In genomic region chr3R:21863817-21864384, dm6 we compare ENCODE assay signal across 1 fruit fly cellular context.
TF ChIP-seq lines count a peak whose summit lies in the region.

No protein-coding gene starts in this region.

TF ChIP-seq in whole organism, embryonic, 481 proteins besides CTCF, POLR2A, EP300 and RAD21 (continued from another document and continues in another):
- no peak for TF ChIP-seq Myb (GFP tag; optimal IDR thresholded peaks at IDR 0.05; lab: Kevin White, UChicago)
- TF ChIP-seq NC2α (GFP tag; optimal IDR thresholded peaks at IDR 0.05; lab: Kevin White, UChicago), result no peak
- no peak for TF ChIP-seq CG16815 (GFP tag; optimal IDR thresholded peaks at IDR 0.05; lab: Kevin White, UChicago)
- no peak for TF ChIP-seq CG8924 (tag; optimal IDR thresholded peaks at IDR 0.05; lab: Kevin White, UChicago)
- TF ChIP-seq al (GFP tag; IDR thresholded peaks at IDR 0.05; lab: Robert Waterston, UW), result no peak
- no peak for TF ChIP-seq peb (GFP tag; IDR thresholded peaks at IDR 0.05; lab: Robert Waterston, UW)
- TF ChIP-seq Sox102F (GFP tag; optimal IDR thresholded peaks at IDR 0.05; lab: Kevin White, UChicago), result peak; percentile 57
- 0 out of 2 replicates have a peak, but pooled peaks have one; percentile 7 for TF ChIP-seq Rfx (GFP tag; IDR thresholded peaks at IDR 0.05; lab: Robert Waterston, UW)
- no peak for TF ChIP-seq nom (GFP tag; optimal IDR thresholded peaks at IDR 0.05; lab: Kevin White, UChicago)
- no peak for TF ChIP-seq CG16863 (GFP tag; optimal IDR thresholded peaks at IDR 0.05; lab: Kevin White, UChicago)
- TF ChIP-seq CrebB (tag; optimal IDR thresholded peaks at IDR 0.05; lab: Kevin White, UChicago), result no peak
- TF ChIP-seq CG4424 (GFP tag; optimal IDR thresholded peaks at IDR 0.05; lab: Kevin White, UChicago), result no peak
- TF ChIP-seq emc (GFP tag; optimal IDR thresholded peaks at IDR 0.05; lab: Kevin White, UChicago), result no peak
- no peak for TF ChIP-seq bab2 (GFP tag; optimal IDR thresholded peaks at IDR 0.05; lab: Kevin White, UChicago)
- no peak for TF ChIP-seq dysf (GFP tag; IDR thresholded peaks at IDR 0.05; lab: Robert Waterston, UW)
- TF ChIP-seq ash1 (GFP tag; optimal IDR thresholded peaks at IDR 0.05; lab: Kevin White, UChicago), result no peak
- no peak for TF ChIP-seq CG2199 (GFP tag; IDR thresholded peaks at IDR 0.05; lab: Robert Waterston, UW)
- no peak for TF ChIP-seq vvl (GFP tag; IDR thresholded peaks at IDR 0.05; lab: Robert Waterston, UW)
- TF ChIP-seq CG6654 (GFP tag; optimal IDR thresholded peaks at IDR 0.05; lab: Kevin White, UChicago), result no peak
- no peak for TF ChIP-seq CG8089 (GFP tag; optimal IDR thresholded peaks at IDR 0.05; lab: Kevin White, UChicago)
- no peak for TF ChIP-seq B-H2 (GFP tag; optimal IDR thresholded peaks at IDR 0.05; lab: Kevin White, UChicago)
- no peak for TF ChIP-seq dmrt11E (tag; optimal IDR thresholded peaks at IDR 0.05; lab: Kevin White, UChicago)
- peak; percentile 30; the same call in 1 of the 3 replicates for TF ChIP-seq tgo (GFP tag; IDR thresholded peaks at IDR 0.05; lab: Robert Waterston, UW)
- TF ChIP-seq gem (tag; optimal IDR thresholded peaks at IDR 0.05; lab: Kevin White, UChicago), result peak; percentile 24
- 0 out of 2 replicates have a peak, but pooled peaks have one; percentile 35 for TF ChIP-seq Xrp1 (GFP tag; IDR thresholded peaks at IDR 0.05; lab: Robert Waterston, UW)
- no peak for TF ChIP-seq cato (GFP tag; optimal IDR thresholded peaks at IDR 0.05; lab: Kevin White, UChicago; ENCODE audit: borderline replicate concordance)
- no peak for TF ChIP-seq hkb (optimal IDR thresholded peaks at IDR 0.05; lab: Kevin White, UChicago)
- peak; percentile 20; the same call in 1 of the 2 replicates for TF ChIP-seq hkb (GFP tag; IDR thresholded peaks at IDR 0.05; lab: Robert Waterston, UW)
- no peak for TF ChIP-seq Gsc (GFP tag; IDR thresholded peaks at IDR 0.05; lab: Robert Waterston, UW)
- no peak for TF ChIP-seq CG8290 (GFP tag; optimal IDR thresholded peaks at IDR 0.05; lab: Kevin White, UChicago)
- TF ChIP-seq CG8290 (tag; optimal IDR thresholded peaks at IDR 0.05; lab: Kevin White, UChicago), result no peak
- no peak for TF ChIP-seq CG11696 (GFP tag; IDR thresholded peaks at IDR 0.05; lab: Robert Waterston, UW)
- TF ChIP-seq chm (GFP tag; IDR thresholded peaks at IDR 0.05; lab: Robert Waterston, UW), result no peak
- TF ChIP-seq dati (GFP tag; IDR thresholded peaks at IDR 0.05; lab: Robert Waterston, UW), result no peak
- no peak for TF ChIP-seq Meics (GFP tag; optimal IDR thresholded peaks at IDR 0.05; lab: Kevin White, UChicago)
- TF ChIP-seq CG11456 (GFP tag; IDR thresholded peaks at IDR 0.05; lab: Robert Waterston, UW), result no peak
- no peak for TF ChIP-seq CG11723 (GFP tag; optimal IDR thresholded peaks at IDR 0.05; lab: Kevin White, UChicago)
- no peak for TF ChIP-seq wdn (GFP tag; IDR thresholded peaks at IDR 0.05; lab: Robert Waterston, UW)
- TF ChIP-seq D19B (GFP tag; optimal IDR thresholded peaks at IDR 0.05; lab: Kevin White, UChicago), result no peak
- TF ChIP-seq Six4 (GFP tag; optimal IDR thresholded peaks at IDR 0.05; lab: Kevin White, UChicago), result no peak
- TF ChIP-seq CG12769 (tag; optimal IDR thresholded peaks at IDR 0.05; lab: Kevin White, UChicago), result no peak
- no peak for TF ChIP-seq prd (optimal IDR thresholded peaks at IDR 0.05; lab: Kevin White, UChicago)
- TF ChIP-seq prd (GFP tag; IDR thresholded peaks at IDR 0.05; lab: Robert Waterston, UW), result no peak
- no peak for TF ChIP-seq CG5180 (GFP tag; optimal IDR thresholded peaks at IDR 0.05; lab: Kevin White, UChicago)
- TF ChIP-seq CG1602 (GFP tag; optimal IDR thresholded peaks at IDR 0.05; lab: Kevin White, UChicago), result no peak
- TF ChIP-seq CG17829 (tag; optimal IDR thresholded peaks at IDR 0.05; lab: Kevin White, UChicago), result peak; percentile 4
- no peak for TF ChIP-seq CG7963 (GFP tag; IDR thresholded peaks at IDR 0.05; lab: Robert Waterston, UW; ENCODE audit: partially characterized antibody)
- TF ChIP-seq CG18262 (tag; optimal IDR thresholded peaks at IDR 0.05; lab: Kevin White, UChicago), result peak; percentile 28
- TF ChIP-seq CG17912 (GFP tag; optimal IDR thresholded peaks at IDR 0.05; lab: Kevin White, UChicago), result no peak
- TF ChIP-seq Jarid2 (GFP tag; optimal IDR thresholded peaks at IDR 0.05; lab: Kevin White, UChicago), result no peak
- TF ChIP-seq Hey (tag; optimal IDR thresholded peaks at IDR 0.05; lab: Kevin White, UChicago), result no peak
- no peak for TF ChIP-seq jigr1 (GFP tag; IDR thresholded peaks at IDR 0.05; lab: Robert Waterston, UW)
- no peak for TF ChIP-seq Max (GFP tag; optimal IDR thresholded peaks at IDR 0.05; lab: Kevin White, UChicago)
- no peak for TF ChIP-seq Atf6 (GFP tag; IDR thresholded peaks at IDR 0.05; lab: Robert Waterston, UW)
- TF ChIP-seq CG13894 (tag; optimal IDR thresholded peaks at IDR 0.05; lab: Kevin White, UChicago), result no peak
- TF ChIP-seq pb (GFP tag; optimal IDR thresholded peaks at IDR 0.05; lab: Kevin White, UChicago), result no peak
- TF ChIP-seq Fer2 (tag; optimal IDR thresholded peaks at IDR 0.05; lab: Kevin White, UChicago), result no peak
- no peak for TF ChIP-seq Scr (GFP tag; IDR thresholded peaks at IDR 0.05; lab: Robert Waterston, UW; ENCODE audit: partially characterized antibody)
- TF ChIP-seq sr (GFP tag; IDR thresholded peaks at IDR 0.05; lab: Robert Waterston, UW), result no peak
- TF ChIP-seq CG10431 (GFP tag; optimal IDR thresholded peaks at IDR 0.05; lab: Kevin White, UChicago), result no peak
- no peak for TF ChIP-seq CG10565 (GFP tag; optimal IDR thresholded peaks at IDR 0.05; lab: Kevin White, UChicago)
- TF ChIP-seq Ravus (GFP tag; IDR thresholded peaks at IDR 0.05; lab: Robert Waterston, UW), result no peak
- no peak for TF ChIP-seq da (GFP tag; optimal IDR thresholded peaks at IDR 0.05; lab: Kevin White, UChicago)
- TF ChIP-seq exex (tag; optimal IDR thresholded peaks at IDR 0.05; lab: Kevin White, UChicago), result no peak
- no peak for TF ChIP-seq CG11085 (GFP tag; IDR thresholded peaks at IDR 0.05; lab: Robert Waterston, UW)
- TF ChIP-seq BtbVII (GFP tag; optimal IDR thresholded peaks at IDR 0.05; lab: Kevin White, UChicago), result no peak
- TF ChIP-seq CG9817 (tag; optimal IDR thresholded peaks at IDR 0.05; lab: Kevin White, UChicago), result no peak
- no peak for TF ChIP-seq oc (tag; optimal IDR thresholded peaks at IDR 0.05; lab: Kevin White, UChicago)
- no peak for TF ChIP-seq CG8944 (GFP tag; optimal IDR thresholded peaks at IDR 0.05; lab: Kevin White, UChicago)
- no peak for TF ChIP-seq disco-r (GFP tag; optimal IDR thresholded peaks at IDR 0.05; lab: Kevin White, UChicago)
- no peak for TF ChIP-seq slbo (GFP tag; IDR thresholded peaks at IDR 0.05; lab: Robert Waterston, UW)
- no peak for TF ChIP-seq caup (GFP tag; optimal IDR thresholded peaks at IDR 0.05; lab: Kevin White, UChicago; ENCODE audit: severe bottlenecking)
- TF ChIP-seq CG17385 (GFP tag; optimal IDR thresholded peaks at IDR 0.05; lab: Kevin White, UChicago), result no peak
- no peak for TF ChIP-seq bbx (GFP tag; IDR thresholded peaks at IDR 0.05; lab: Robert Waterston, UW; ENCODE audit: partially characterized antibody)
- no peak for TF ChIP-seq amos (GFP tag; IDR thresholded peaks at IDR 0.05; lab: Robert Waterston, UW; ENCODE audit: partially characterized antibody)
- peak; percentile 14; the same call in 1 of the 2 replicates for TF ChIP-seq lmd (GFP tag; IDR thresholded peaks at IDR 0.05; lab: Robert Waterston, UW)
- TF ChIP-seq twi (tag; optimal IDR thresholded peaks at IDR 0.05; lab: Kevin White, UChicago), result no peak
- TF ChIP-seq zen2 (GFP tag; IDR thresholded peaks at IDR 0.05; lab: Robert Waterston, UW; ENCODE audit: partially characterized antibody), result no peak
- no peak for TF ChIP-seq Hmx (GFP tag; optimal IDR thresholded peaks at IDR 0.05; lab: Kevin White, UChicago)
- no peak for TF ChIP-seq CG8765 (GFP tag; IDR thresholded peaks at IDR 0.05; lab: Robert Waterston, UW)
- TF ChIP-seq ato (GFP tag; IDR thresholded peaks at IDR 0.05; lab: Robert Waterston, UW; ENCODE audit: partially characterized antibody), result no peak
- no peak for TF ChIP-seq ken (GFP tag; IDR thresholded peaks at IDR 0.05; lab: Robert Waterston, UW)
- TF ChIP-seq nerfin-2 (GFP tag; IDR thresholded peaks at IDR 0.05; lab: Robert Waterston, UW; ENCODE audit: partially characterized antibody), result no peak
- TF ChIP-seq CG10366 (GFP tag; IDR thresholded peaks at IDR 0.05; lab: Robert Waterston, UW), result 0 out of 2 replicates have a peak, but pooled peaks have one; percentile 9
- no peak for TF ChIP-seq CG34376 (GFP tag; optimal IDR thresholded peaks at IDR 0.05; lab: Kevin White, UChicago)
- no peak for TF ChIP-seq sug (tag; optimal IDR thresholded peaks at IDR 0.05; lab: Kevin White, UChicago)
- TF ChIP-seq CG10147 (GFP tag; optimal IDR thresholded peaks at IDR 0.05; lab: Kevin White, UChicago), result no peak
- TF ChIP-seq CG6813 (GFP tag; optimal IDR thresholded peaks at IDR 0.05; lab: Kevin White, UChicago), result peak; percentile 5
- TF ChIP-seq fru (optimal IDR thresholded peaks at IDR 0.05; lab: Kevin White, UChicago), result no peak
- TF ChIP-seq CG4617 (GFP tag; optimal IDR thresholded peaks at IDR 0.05; lab: Kevin White, UChicago; ENCODE audit: borderline replicate concordance), result no peak
- no peak for TF ChIP-seq shn (GFP tag; optimal IDR thresholded peaks at IDR 0.05; lab: Kevin White, UChicago)
- TF ChIP-seq scrt (GFP tag; optimal IDR thresholded peaks at IDR 0.05; lab: Kevin White, UChicago), result no peak
- TF ChIP-seq HHEX (GFP tag; optimal IDR thresholded peaks at IDR 0.05; lab: Kevin White, UChicago), result no peak
- TF ChIP-seq ftz-f1 (GFP tag; optimal IDR thresholded peaks at IDR 0.05; lab: Kevin White, UChicago), result no peak
- no peak for TF ChIP-seq chinmo (GFP tag; IDR thresholded peaks at IDR 0.05; lab: Robert Waterston, UW; ENCODE audit: partially characterized antibody)
- TF ChIP-seq usp (GFP tag; optimal IDR thresholded peaks at IDR 0.05; lab: Kevin White, UChicago), result no peak
- TF ChIP-seq CG18764 (GFP tag; optimal IDR thresholded peaks at IDR 0.05; lab: Kevin White, UChicago), result no peak
- TF ChIP-seq Doc2 (GFP tag; IDR thresholded peaks at IDR 0.05; lab: Robert Waterston, UW), result no peak
- no peak for TF ChIP-seq dm (GFP tag; optimal IDR thresholded peaks at IDR 0.05; lab: Kevin White, UChicago)
- no peak for TF ChIP-seq HmgZ (tag; optimal IDR thresholded peaks at IDR 0.05; lab: Kevin White, UChicago)
- TF ChIP-seq lab (GFP tag; optimal IDR thresholded peaks at IDR 0.05; lab: Kevin White, UChicago), result no peak
- TF ChIP-seq jing (GFP tag; optimal IDR thresholded peaks at IDR 0.05; lab: Kevin White, UChicago), result no peak
- TF ChIP-seq tin (GFP tag; optimal IDR thresholded peaks at IDR 0.05; lab: Kevin White, UChicago), result no peak
- peak; percentile 13 for TF ChIP-seq Oli (tag; optimal IDR thresholded peaks at IDR 0.05; lab: Kevin White, UChicago)
- peak; percentile 52; the same call in 1 of the 3 replicates for TF ChIP-seq ci (GFP tag; IDR thresholded peaks at IDR 0.05; lab: Robert Waterston, UW)
- no peak for TF ChIP-seq CG9215 (GFP tag; IDR thresholded peaks at IDR 0.05; lab: Robert Waterston, UW)
- TF ChIP-seq Ets65A (GFP tag; lab: Kevin White, UChicago), result no peak
- no peak for TF ChIP-seq Lhr (GFP tag; optimal IDR thresholded peaks at IDR 0.05; lab: Kevin White, UChicago)
- TF ChIP-seq sim (GFP tag; IDR thresholded peaks at IDR 0.05; lab: Robert Waterston, UW), result no peak
- no peak for TF ChIP-seq CG3847 (GFP tag; IDR thresholded peaks at IDR 0.05; lab: Robert Waterston, UW)
- no peak for TF ChIP-seq CG9437 (GFP tag; optimal IDR thresholded peaks at IDR 0.05; lab: Kevin White, UChicago)
- TF ChIP-seq wek (GFP tag; optimal IDR thresholded peaks at IDR 0.05; lab: Kevin White, UChicago), result no peak
- TF ChIP-seq gro (GFP tag; optimal IDR thresholded peaks at IDR 0.05; lab: Kevin White, UChicago), result no peak
- TF ChIP-seq CG1832 (GFP tag; optimal IDR thresholded peaks at IDR 0.05; lab: Kevin White, UChicago), result no peak
- no peak for TF ChIP-seq CG10321 (GFP tag; IDR thresholded peaks at IDR 0.05; lab: Robert Waterston, UW)
- TF ChIP-seq grau (tag; optimal IDR thresholded peaks at IDR 0.05; lab: Kevin White, UChicago), result peak; percentile 3
- TF ChIP-seq Deaf1 (tag; optimal IDR thresholded peaks at IDR 0.05; lab: Kevin White, UChicago), result no peak
- no peak for TF ChIP-seq maf-S (GFP tag; optimal IDR thresholded peaks at IDR 0.05; lab: Kevin White, UChicago)
- TF ChIP-seq CoRest (tag; optimal IDR thresholded peaks at IDR 0.05; lab: Kevin White, UChicago), result peak; percentile 7
- no peak for TF ChIP-seq h (optimal IDR thresholded peaks at IDR 0.05; lab: Kevin White, UChicago)
- TF ChIP-seq H2.0 (GFP tag; IDR thresholded peaks at IDR 0.05; lab: Robert Waterston, UW), result no peak
- TF ChIP-seq CG18476 (GFP tag; optimal IDR thresholded peaks at IDR 0.05; lab: Kevin White, UChicago), result no peak
- TF ChIP-seq CG9727 (GFP tag; optimal IDR thresholded peaks at IDR 0.05; lab: Kevin White, UChicago), result no peak
- no peak for TF ChIP-seq rib (GFP tag; IDR thresholded peaks at IDR 0.05; lab: Robert Waterston, UW)
- TF ChIP-seq fu2 (GFP tag; optimal IDR thresholded peaks at IDR 0.05; lab: Kevin White, UChicago), result no peak
- no peak for TF ChIP-seq Bdp1 (GFP tag; optimal IDR thresholded peaks at IDR 0.05; lab: Kevin White, UChicago)
- no peak for TF ChIP-seq BEAF-32 (GFP tag; optimal IDR thresholded peaks at IDR 0.05; lab: Kevin White, UChicago)
- TF ChIP-seq Kr (GFP tag; optimal IDR thresholded peaks at IDR 0.05; lab: Kevin White, UChicago), result peak; percentile 16
- TF ChIP-seq sob (GFP tag; IDR thresholded peaks at IDR 0.05; lab: Robert Waterston, UW), result no peak
- TF ChIP-seq E2f2 (GFP tag; IDR thresholded peaks at IDR 0.05; lab: Robert Waterston, UW), result no peak; the same call in 1 of the 2 replicates
- TF ChIP-seq sens-2 (GFP tag; IDR thresholded peaks at IDR 0.05; lab: Robert Waterston, UW), result no peak
- TF ChIP-seq CG6254 (GFP tag; optimal IDR thresholded peaks at IDR 0.05; lab: Kevin White, UChicago), result no peak
- no peak for TF ChIP-seq CG31388 (GFP tag; optimal IDR thresholded peaks at IDR 0.05; lab: Kevin White, UChicago)
- TF ChIP-seq CG14050 (GFP tag; IDR thresholded peaks at IDR 0.05; lab: Robert Waterston, UW), result no peak
- no peak for TF ChIP-seq lilli (GFP tag; optimal IDR thresholded peaks at IDR 0.05; lab: Kevin White, UChicago)
- TF ChIP-seq vnd (GFP tag; IDR thresholded peaks at IDR 0.05; lab: Robert Waterston, UW; ENCODE audit: partially characterized antibody), result no peak
- TF ChIP-seq CG15696 (tag; optimal IDR thresholded peaks at IDR 0.05; lab: Kevin White, UChicago), result no peak
- TF ChIP-seq jumu (GFP tag; optimal IDR thresholded peaks at IDR 0.05; lab: Kevin White, UChicago), result no peak
- TF ChIP-seq Nf-YA (GFP tag; IDR thresholded peaks at IDR 0.05; lab: Robert Waterston, UW), result no peak
